Worm (Caenorhabditis elegans) whole organism, midembryonic: ENCODE measurements around the gene ptr-18.

Experiments used
- cog-1 ChIP-seq: sonication (generic microtip); optimal IDR thresholded peaks from 2 replicates; lab custom pipeline; 2016; ENCODE audit warnings: missing genetic modification characterization, missing compliant biosample characterization
- flt-1 ChIP-seq: fragments of 200-800 bp; sonication (Bioruptor generic); IDR thresholded peaks from 2 replicates; pipeline ENCODE4 v1.3.6; 2022; ENCODE audit warnings: missing genetic modification characterization, missing compliant biosample characterization
- klf-2 ChIP-seq: fragments of 200-800 bp; sonication (Bioruptor generic); conservative IDR thresholded peaks from 2 replicates; pipeline ENCODE4 v1.3.6; 2022; ENCODE audit warnings: missing genetic modification reagents, missing genetic modification characterization, missing compliant biosample characterization
- med-1 ChIP-seq: sonication (generic microtip); optimal IDR thresholded peaks from 2 replicates; lab custom pipeline; 2017; ENCODE audit warnings: missing genetic modification characterization, mild to moderate bottlenecking, missing compliant biosample characterization, antibody characterized with exemption, missing genetic modification reagents; ENCODE audit not compliant: insufficient read depth
- ref-1 ChIP-seq: fragments of 200-800 bp; sonication (Bioruptor generic); conservative IDR thresholded peaks from 2 replicates; pipeline ENCODE4 v1.3.6; 2022; ENCODE audit warnings: missing genetic modification reagents, missing genetic modification characterization, missing compliant biosample characterization
- tab-1 ChIP-seq: fragments of 200-800 bp; sonication (Bioruptor generic); IDR thresholded peaks from 2 replicates; pipeline ENCODE4 v1.3.6; 2022; ENCODE audit warnings: missing genetic modification characterization, missing compliant biosample characterization
- ztf-29 ChIP-seq: fragments of 200-800 bp; sonication (Bioruptor generic); IDR thresholded peaks from 2 replicates; pipeline ENCODE4 v1.3.6; 2022; ENCODE audit warnings: missing genetic modification reagents, missing genetic modification characterization, missing compliant biosample characterization

DNA sequence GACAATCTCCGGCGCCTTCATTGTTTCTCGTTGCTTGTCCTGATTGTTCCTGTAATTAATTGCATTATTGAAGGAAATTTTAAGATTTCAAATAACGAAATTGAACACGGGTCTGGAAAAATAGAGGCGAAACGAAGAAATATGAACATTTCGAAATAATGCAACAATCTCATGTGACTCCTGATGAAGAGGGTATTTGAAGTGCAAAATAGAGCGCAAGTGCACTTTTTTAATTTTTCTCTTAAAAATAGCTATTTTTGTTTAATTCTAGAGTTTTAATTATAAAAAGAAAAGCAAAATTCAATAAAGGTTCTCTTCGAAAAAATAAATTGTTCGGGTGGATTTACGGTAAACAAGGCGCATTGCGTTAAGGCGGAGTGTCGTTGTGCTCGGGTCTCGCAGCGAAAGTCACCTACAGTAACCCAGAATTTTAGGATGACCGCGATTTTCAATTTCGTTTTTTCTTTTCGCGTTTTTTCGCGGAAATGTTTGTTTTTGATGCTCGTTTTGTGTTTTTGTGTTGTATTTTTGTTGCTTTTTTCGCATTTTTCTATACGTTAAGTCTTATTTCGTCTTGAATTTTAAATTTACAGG lies 46.3 kb upstream of the ptr-18 start, which contains the start of the genes F58G1.2 and wago-4:
- TF ChIP-seq ztf-29 (GFP tag; lab: Robert Waterston, UW) (no peak), cog-1 (tag; lab: Kevin White, UChicago) (no peak), ref-1 (GFP tag; lab: Robert Waterston, UW) (no peak), tab-1 (no peak), flt-1 (no peak), med-1 (GFP tag; lab: Kevin White, UChicago) (no peak), klf-2 (GFP tag; lab: Robert Waterston, UW) (no peak)
